Worm (Caenorhabditis elegans) whole organism, young adult: ENCODE measurements around the gene nhr-140.

ENCODE experiments used
- B0019.2 ChIP-seq: fragments of 200-800 bp; sonication (Bioruptor generic); conservative IDR thresholded peaks from 2 replicates; pipeline ENCODE4 v1.3.6; 2022; ENCODE audit warnings: missing genetic modification reagents, missing genetic modification characterization, missing compliant biosample characterization
- B0261.1 ChIP-seq: sonication (generic microtip); optimal IDR thresholded peaks from 2 replicates; lab custom pipeline; 2016; ENCODE audit warnings: mild to moderate bottlenecking, missing genetic modification characterization, moderate library complexity, missing compliant biosample characterization
- B0336.3 ChIP-seq: fragments of 200-800 bp; sonication (Bioruptor generic); IDR thresholded peaks from 2 replicates; pipeline ENCODE4 v1.3.6; 2022; ENCODE audit warnings: missing genetic modification characterization, missing compliant biosample characterization
- D2030.7 ChIP-seq: fragments of 200-800 bp; sonication (Bioruptor generic); IDR thresholded peaks from 2 replicates; pipeline ENCODE4 v1.3.6; 2022; ENCODE audit warnings: missing genetic modification reagents, missing genetic modification characterization, missing compliant biosample characterization
- F22D6.2 ChIP-seq: sonication (generic microtip); optimal IDR thresholded peaks from 2 replicates; lab custom pipeline; 2016; ENCODE audit warnings: mild to moderate bottlenecking, missing genetic modification characterization, missing compliant biosample characterization
- F33H1.4 ChIP-seq: fragments of 200-800 bp; sonication (Bioruptor generic); IDR thresholded peaks from 2 replicates; pipeline ENCODE4 v1.3.6; 2022; ENCODE audit warnings: missing genetic modification reagents, missing genetic modification characterization, missing compliant biosample characterization
- F39B2.1 ChIP-seq: fragments of 200-800 bp; sonication (Bioruptor generic); IDR thresholded peaks from 2 replicates; pipeline ENCODE4 v1.3.6; 2022; ENCODE audit warnings: missing genetic modification reagents, missing genetic modification characterization, missing compliant biosample characterization
- F49E8.2 ChIP-seq: sonication (generic microtip); optimal IDR thresholded peaks from 3 replicates; lab custom pipeline; 2017; ENCODE audit warnings: missing genetic modification characterization, mild to moderate bottlenecking, missing compliant biosample characterization, antibody characterized with exemption, moderate library complexity; ENCODE audit not compliant: insufficient read depth
- F57A8.1 ChIP-seq: fragments of 200-800 bp; sonication (Bioruptor generic); optimal IDR thresholded peaks from 2 replicates; lab custom pipeline; 2018; ENCODE audit warnings: mild to moderate bottlenecking, missing genetic modification characterization, moderate library complexity, missing compliant biosample characterization
- attf-5 ChIP-seq: fragments of 200-800 bp; sonication (Bioruptor generic); optimal IDR thresholded peaks from 2 replicates; lab custom pipeline; 2018; ENCODE audit warnings: mild to moderate bottlenecking, missing genetic modification characterization, missing compliant biosample characterization
- bed-1 ChIP-seq: fragments of 200-800 bp; sonication (Bioruptor generic); IDR thresholded peaks from 2 replicates; pipeline ENCODE4 v1.3.6; 2022; ENCODE audit warnings: missing genetic modification reagents, missing genetic modification characterization, missing compliant biosample characterization
- ceh-27 ChIP-seq: fragments of 200-800 bp; sonication (Bioruptor generic); optimal IDR thresholded peaks from 2 replicates; lab custom pipeline; 2018; ENCODE audit warnings: mild to moderate bottlenecking, missing genetic modification characterization, moderate library complexity, missing compliant biosample characterization
- ceh-79 ChIP-seq: sonication (generic microtip); optimal IDR thresholded peaks from 2 replicates; lab custom pipeline; 2017; ENCODE audit warnings: mild to moderate bottlenecking, missing genetic modification characterization, missing compliant biosample characterization
- ceh-91 ChIP-seq: fragments of 200-800 bp; sonication (Bioruptor generic); IDR thresholded peaks from 2 replicates; pipeline ENCODE4 v1.3.6; 2022; ENCODE audit warnings: missing genetic modification reagents, missing genetic modification characterization, missing compliant biosample characterization
- dox-1 ChIP-seq: fragments of 200-800 bp; sonication (Bioruptor generic); IDR thresholded peaks from 2 replicates; pipeline ENCODE4 v1.3.6; 2022; ENCODE audit warnings: missing genetic modification reagents, missing genetic modification characterization, missing compliant biosample characterization
- egl-18 ChIP-seq: fragments of 200-800 bp; sonication (Bioruptor generic); IDR thresholded peaks from 2 replicates; pipeline ENCODE4 v1.3.6; 2022; ENCODE audit warnings: missing genetic modification reagents, missing genetic modification characterization, missing compliant biosample characterization
- ets-4 ChIP-seq: fragments of 200-800 bp; sonication (Bioruptor generic); optimal IDR thresholded peaks from 2 replicates; lab custom pipeline; 2018; ENCODE audit warnings: mild to moderate bottlenecking, missing genetic modification characterization, missing compliant biosample characterization
- hrde-1 ChIP-seq: sonication (generic microtip); optimal IDR thresholded peaks from 2 replicates; lab custom pipeline; 2016; ENCODE audit warnings: missing genetic modification characterization, mild to moderate bottlenecking, missing compliant biosample characterization, moderate library complexity, missing genotype, missing genetic modification reagents, borderline replicate concordance
- hsf-1 ChIP-seq: fragments of 200-800 bp; sonication (Bioruptor generic); IDR thresholded peaks from 2 replicates; pipeline ENCODE4 v1.3.6; 2022; ENCODE audit warnings: missing genetic modification reagents, missing genetic modification characterization, missing compliant biosample characterization
- lag-1 ChIP-seq: fragments of 200-800 bp; sonication (Bioruptor generic); IDR thresholded peaks from 2 replicates; pipeline ENCODE4 v1.3.6; 2022; ENCODE audit warnings: missing genetic modification reagents, missing genetic modification characterization, missing compliant biosample characterization
- lin-26 ChIP-seq: fragments of 200-800 bp; sonication (Bioruptor generic); IDR thresholded peaks from 2 replicates; pipeline ENCODE4 v1.3.6; 2022; ENCODE audit warnings: missing genetic modification reagents, missing genetic modification characterization, missing compliant biosample characterization
- lsy-27 ChIP-seq: sonication (generic microtip); optimal IDR thresholded peaks from 2 replicates; lab custom pipeline; 2017; ENCODE audit warnings: missing genetic modification characterization, mild to moderate bottlenecking, missing compliant biosample characterization, antibody characterized with exemption, missing genotype, borderline replicate concordance; ENCODE audit not compliant: insufficient read depth
- madf-3 ChIP-seq: fragments of 200-800 bp; sonication (Bioruptor generic); IDR thresholded peaks from 2 replicates; pipeline ENCODE4 v1.3.6; 2022; ENCODE audit warnings: missing genetic modification reagents, missing genetic modification characterization, missing compliant biosample characterization
- madf-6 ChIP-seq: fragments of 200-800 bp; sonication (Bioruptor generic); IDR thresholded peaks from 2 replicates; pipeline ENCODE4 v1.3.6; 2022; ENCODE audit warnings: missing genetic modification reagents, missing genetic modification characterization, missing compliant biosample characterization
- nhr-90 ChIP-seq: sonication (generic microtip); optimal IDR thresholded peaks from 2 replicates; lab custom pipeline; 2016; ENCODE audit warnings: missing genotype, mild to moderate bottlenecking, missing genetic modification characterization, missing compliant biosample characterization
- pbrm-1 ChIP-seq: fragments of 200-800 bp; sonication (Bioruptor generic); IDR thresholded peaks from 2 replicates; pipeline ENCODE4 v1.3.6; 2022; ENCODE audit warnings: missing genetic modification reagents, missing genetic modification characterization, missing compliant biosample characterization
- rpc-1 ChIP-seq, 2 experiments: fragments of 150-350 bp in 1 of 2; sonication (generic microtip) in 1 of 2; optimal IDR thresholded peaks; 2 replicates each; lab custom pipeline; 2014 to 2018; ENCODE audit warnings: missing biosample characterization in 1 of 2, missing genetic modification characterization in 1 of 2, missing genetic modification reagents in 1 of 2, missing genotype in 1 of 2
- snpc-1.1 ChIP-seq: sonication (generic microtip); optimal IDR thresholded peaks from 2 replicates; lab custom pipeline; 2017; ENCODE audit warnings: missing genetic modification characterization, mild to moderate bottlenecking, missing compliant biosample characterization, antibody characterized with exemption, moderate library complexity, missing genotype, missing genetic modification reagents; ENCODE audit not compliant: insufficient read depth
- snpc-1.3 ChIP-seq: sonication (generic microtip); optimal IDR thresholded peaks from 2 replicates; lab custom pipeline; 2017; ENCODE audit warnings: missing genetic modification characterization, mild to moderate bottlenecking, missing compliant biosample characterization, antibody characterized with exemption, moderate library complexity, missing genotype, missing genetic modification reagents; ENCODE audit not compliant: insufficient read depth
- snpc-4 ChIP-seq, 5 experiments: fragments of 150-350 bp in 1 of 5; sonication (generic microtip) in 4 of 5; optimal IDR thresholded peaks; 2 replicates each; lab custom pipeline; 2014 to 2018; ENCODE audit warnings: missing genetic modification characterization in 5 of 5, missing biosample characterization in 3 of 5, antibody characterized with exemption in 2 of 5, mild to moderate bottlenecking in 2 of 5, missing compliant biosample characterization in 2 of 5, missing genotype in 2 of 5, moderate library complexity in 2 of 5, missing genetic modification reagents in 1 of 5
- sptf-2 ChIP-seq: fragments of 200-800 bp; sonication (Bioruptor generic); optimal IDR thresholded peaks from 2 replicates; lab custom pipeline; 2018; ENCODE audit warnings: mild to moderate bottlenecking, missing genetic modification characterization, missing compliant biosample characterization
- tbp1 ChIP-seq: fragments of 200-800 bp; sonication (Bioruptor generic); optimal IDR thresholded peaks from 2 replicates; lab custom pipeline; 2018; ENCODE audit warnings: mild to moderate bottlenecking, missing genetic modification characterization, missing compliant biosample characterization
- xnd-1 ChIP-seq: sonication (generic microtip); optimal IDR thresholded peaks from 2 replicates; lab custom pipeline; 2016; ENCODE audit warnings: missing genotype, missing genetic modification reagents, missing genetic modification characterization, missing compliant biosample characterization
- zim-3 ChIP-seq: sonication (generic microtip); optimal IDR thresholded peaks from 2 replicates; lab custom pipeline; 2017; ENCODE audit warnings: mild to moderate bottlenecking, missing genetic modification characterization, moderate library complexity, missing compliant biosample characterization
- ztf-25 ChIP-seq: fragments of 200-800 bp; sonication (Bioruptor generic); IDR thresholded peaks from 2 replicates; pipeline ENCODE4 v1.3.6; 2022; ENCODE audit warnings: missing genetic modification reagents, missing genetic modification characterization, missing compliant biosample characterization
- ztf-28 ChIP-seq: fragments of 200-800 bp; sonication (Bioruptor generic); IDR thresholded peaks from 2 replicates; pipeline ENCODE4 v1.3.6; 2022; ENCODE audit warnings: missing genetic modification reagents, missing genetic modification characterization, missing compliant biosample characterization

nhr-140 gene

DNA sequence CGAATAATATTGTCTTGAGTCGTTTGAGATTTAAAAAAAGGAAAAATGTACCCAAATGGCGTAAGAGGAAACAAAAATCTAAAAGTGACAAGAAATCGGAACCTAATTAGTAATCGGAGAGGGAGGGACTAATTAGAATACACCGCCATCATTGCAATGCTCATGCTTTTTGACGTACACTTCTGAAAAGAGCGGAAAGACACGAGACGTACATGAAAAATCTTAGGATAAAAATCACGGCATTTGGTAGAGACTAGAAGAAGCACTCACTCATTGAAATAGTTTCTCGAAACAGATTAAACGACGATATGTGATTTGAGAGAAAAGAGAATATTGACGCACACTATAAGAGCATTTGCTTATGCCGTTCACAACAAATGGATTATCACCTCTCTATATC is 33.5 kb upstream of the nhr-140 start:
- no peak for TF ChIP-seq F22D6.2 (tag; lab: Kevin White, UChicago)
- TF ChIP-seq tbp1 = no peak
- no peak for TF ChIP-seq snpc-1.1 (tag; lab: Kevin White, UChicago)
- TF ChIP-seq B0261.1 = no peak
- no peak for TF ChIP-seq xnd-1 (tag; lab: Kevin White, UChicago)
- TF ChIP-seq rpc-1 (optimal IDR thresholded peaks at IDR 0.05; lab: Kevin White, UChicago) = no peak
- TF ChIP-seq rpc-1 (tag; optimal IDR thresholded peaks at IDR 0.05; lab: Kevin White, UChicago) = no peak

DNA sequence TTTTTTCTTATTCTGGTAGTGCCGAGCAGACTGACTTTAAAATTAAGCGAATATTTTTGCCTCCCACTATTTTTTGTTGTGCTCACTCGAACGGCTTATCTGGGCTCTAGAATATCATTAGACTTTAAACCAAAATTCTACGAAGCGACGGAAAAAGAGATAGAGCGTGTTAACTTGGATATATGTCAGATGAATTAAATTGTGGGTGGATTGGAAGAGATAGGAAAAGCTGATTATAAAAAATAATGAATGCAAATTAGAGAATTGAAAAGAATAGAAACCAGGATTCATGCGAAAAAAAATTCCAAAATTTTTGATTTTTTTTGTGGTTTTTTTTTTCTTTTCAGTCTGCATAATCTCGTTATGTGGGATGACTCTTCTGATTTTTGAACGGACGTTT is 32.3 kb upstream of the nhr-140 start, which contains the start of gene F20A1.4:
TSS of gene F20A1.4 (minus strand) at position 101 of the 400 bp plus-strand sequence.
- no peak for TF ChIP-seq hrde-1
- no peak for TF ChIP-seq B0019.2 (GFP tag; lab: Robert Waterston, UW)
- TF ChIP-seq F33H1.4 = no peak
- TF ChIP-seq sptf-2 (GFP tag; lab: Kevin White, UChicago) = no peak
- no peak for TF ChIP-seq B0336.3 (GFP tag; lab: Robert Waterston, UW)
- TF ChIP-seq F39B2.1 (GFP tag; lab: Robert Waterston, UW) = no peak
- TF ChIP-seq lsy-27 (tag; lab: Kevin White, UChicago) = no peak
- TF ChIP-seq ceh-79 (tag; lab: Kevin White, UChicago) = no peak
- no peak for TF ChIP-seq snpc-4 (GFP tag; optimal IDR thresholded peaks at IDR 0.05; lab: Kevin White, UChicago)
- no peak for TF ChIP-seq snpc-4 (tag; optimal IDR thresholded peaks at IDR 0.05; lab: Kevin White, UChicago)
- no peak for TF ChIP-seq snpc-1.3
- no peak for TF ChIP-seq ceh-91 (GFP tag; lab: Robert Waterston, UW)
- no peak for TF ChIP-seq ztf-25 (GFP tag; lab: Robert Waterston, UW)
- no peak for TF ChIP-seq ztf-28 (GFP tag; lab: Robert Waterston, UW)
- no peak for TF ChIP-seq attf-5 (GFP tag; lab: Kevin White, UChicago)
- TF ChIP-seq zim-3 = no peak
- no peak for TF ChIP-seq egl-18 (GFP tag; lab: Robert Waterston, UW)
- TF ChIP-seq ceh-27 = no peak

DNA sequence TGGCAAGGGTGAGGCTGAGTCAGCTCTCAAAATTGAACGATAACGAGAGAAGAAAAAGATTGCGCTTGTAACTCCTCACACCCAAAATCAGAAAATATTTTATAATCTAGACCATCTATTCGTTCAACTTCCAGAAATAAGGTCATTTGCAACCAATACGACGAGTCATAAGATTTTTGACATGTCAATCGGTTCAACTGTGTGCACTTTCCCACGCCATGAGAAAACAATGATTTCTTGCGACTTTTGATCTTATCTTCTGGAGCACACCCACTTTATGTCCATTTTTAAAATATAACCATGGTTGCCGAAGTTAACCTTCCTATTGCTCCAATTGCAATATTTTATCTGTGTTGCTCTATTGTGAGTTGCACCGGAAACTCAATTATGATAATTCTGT is 27.6 kb upstream of the nhr-140 start, which contains the start of gene srsx-32:
TSS of gene srsx-32 (plus strand) at position 301 of the 400 bp plus-strand sequence.
- TF ChIP-seq F49E8.2 (tag; lab: Kevin White, UChicago) (no peak), dox-1 (GFP tag; lab: Robert Waterston, UW) (no peak), D2030.7 (GFP tag; lab: Robert Waterston, UW) (no peak), lag-1 (no peak), pbrm-1 (GFP tag; lab: Robert Waterston, UW) (no peak), xnd-1 (tag; lab: Kevin White, UChicago) (no peak), snpc-4 (GFP tag; optimal IDR thresholded peaks at IDR 0.05; lab: Kevin White, UChicago) (no peak), snpc-4 (tag; optimal IDR thresholded peaks at IDR 0.05; lab: Kevin White, UChicago) (no peak), madf-6 (GFP tag; lab: Robert Waterston, UW) (no peak), ets-4 (no peak), bed-1 (GFP tag; lab: Robert Waterston, UW) (no peak), madf-3 (GFP tag; lab: Robert Waterston, UW) (no peak), nhr-90 (no peak), lin-26 (GFP tag; lab: Robert Waterston, UW) (no peak), hsf-1 (GFP tag; lab: Robert Waterston, UW) (no peak), F57A8.1 (GFP tag; lab: Kevin White, UChicago) (no peak)
- TF ChIP-seq, all 124 proteins: peak for 0
